Worm (Caenorhabditis elegans) whole organism, L1 larva: Measurements from ENCODE around the gene dao-6.

Experiments
- dpl-1 ChIP-seq, 3 experiments: fragments of 150-350 bp in 2 of 3; sonication (generic microtip) in 1 of 3; optimal IDR thresholded peaks; 2 replicates each; lab custom pipeline; 2014 to 2017; ENCODE audit warnings: missing biosample characterization in 3 of 3, missing genetic modification characterization in 3 of 3, missing genetic modification reagents in 3 of 3
- egl-27 ChIP-seq, 2 experiments: fragments of 150-350 bp in 1 of 2; sonication (generic microtip); optimal IDR thresholded peaks; 3 replicates each; lab custom pipeline; 2017 to 2018; ENCODE audit warnings: missing biosample characterization in 2 of 2, missing genetic modification characterization in 2 of 2, missing genetic modification reagents in 2 of 2
- lsy-2 ChIP-seq, 2 experiments: fragments of 150-350 bp; optimal IDR thresholded peaks; 2 replicates each; lab custom pipeline; 2014; ENCODE audit warnings: missing biosample characterization in 2 of 2, missing genetic modification characterization in 2 of 2
- nhr-19 ChIP-seq: fragments of 200-800 bp; sonication (Bioruptor generic); conservative IDR thresholded peaks from 2 replicates; pipeline ENCODE4 v1.3.6; 2022; ENCODE audit warnings: missing genetic modification characterization, missing compliant biosample characterization
- unc-62 ChIP-seq: fragments of 150-350 bp; optimal IDR thresholded peaks from 2 replicates; lab custom pipeline; 2014; ENCODE audit warnings: missing biosample characterization, missing genetic modification reagents, missing genetic modification characterization

ce11 chrIII:9711163-9711562 lies 24.8 kb downstream of the dao-6 start:
- TF ChIP-seq egl-27 (tag; optimal IDR thresholded peaks at IDR 0.05; lab: Kevin White, UChicago): no peak
- TF ChIP-seq unc-62: no peak
- TF ChIP-seq lsy-2 (tag; optimal IDR thresholded peaks at IDR 0.05; lab: Kevin White, UChicago): no peak
- TF ChIP-seq nhr-19 (GFP tag; lab: Robert Waterston, UW): no peak
- TF ChIP-seq dpl-1 (GFP tag; optimal IDR thresholded peaks at IDR 0.05; lab: Kevin White, UChicago): no peak
